Fruit fly (Drosophila melanogaster): Measurements from ENCODE around the gene CG7071.

CG7071 gene

dm6 chr3R:22362218-22362907 is at the start of gene CG7071, which contains the start of the genes JMJD6 and Muted:
Gene CG7071 (plus strand): TSS chr3R:22362620.
Gene JMJD6 (minus strand): TSS chr3R:22362371.
Gene Muted (plus strand): TSS chr3R:22362620.
- TF ChIP-seq noc (tag; optimal IDR thresholded peaks at IDR 0.05), result peak; percentile 93

dm6 chr3R:22323994-22324393 is 38.4 kb upstream of the CG7071 start, which contains the start of gene CG34377:
Gene CG34377 (minus strand): TSS chr3R:22324094.
- no peak for TF ChIP-seq noc (tag; optimal IDR thresholded peaks at IDR 0.05)

DNA sequence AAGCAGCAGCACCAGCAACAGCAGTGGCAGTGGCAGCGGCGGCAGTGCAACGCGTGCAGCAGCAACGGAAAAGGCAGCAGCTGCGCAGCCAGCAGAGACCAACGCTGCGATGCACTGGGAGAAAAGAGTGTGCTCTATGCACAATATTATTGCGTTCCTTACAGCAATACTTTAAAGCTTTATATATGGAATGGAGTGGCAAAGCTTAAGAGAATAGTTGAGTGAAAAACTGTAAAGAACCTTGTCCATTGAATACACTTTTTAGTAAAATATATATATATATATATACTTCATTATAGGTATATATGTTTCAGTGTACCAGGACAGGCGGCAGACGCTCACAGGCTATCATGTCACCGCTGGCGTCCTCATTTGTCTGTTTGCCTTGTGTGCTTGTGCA is 37.7 kb upstream of the CG7071 start:
- no peak for TF ChIP-seq noc (tag; optimal IDR thresholded peaks at IDR 0.05)

DNA sequence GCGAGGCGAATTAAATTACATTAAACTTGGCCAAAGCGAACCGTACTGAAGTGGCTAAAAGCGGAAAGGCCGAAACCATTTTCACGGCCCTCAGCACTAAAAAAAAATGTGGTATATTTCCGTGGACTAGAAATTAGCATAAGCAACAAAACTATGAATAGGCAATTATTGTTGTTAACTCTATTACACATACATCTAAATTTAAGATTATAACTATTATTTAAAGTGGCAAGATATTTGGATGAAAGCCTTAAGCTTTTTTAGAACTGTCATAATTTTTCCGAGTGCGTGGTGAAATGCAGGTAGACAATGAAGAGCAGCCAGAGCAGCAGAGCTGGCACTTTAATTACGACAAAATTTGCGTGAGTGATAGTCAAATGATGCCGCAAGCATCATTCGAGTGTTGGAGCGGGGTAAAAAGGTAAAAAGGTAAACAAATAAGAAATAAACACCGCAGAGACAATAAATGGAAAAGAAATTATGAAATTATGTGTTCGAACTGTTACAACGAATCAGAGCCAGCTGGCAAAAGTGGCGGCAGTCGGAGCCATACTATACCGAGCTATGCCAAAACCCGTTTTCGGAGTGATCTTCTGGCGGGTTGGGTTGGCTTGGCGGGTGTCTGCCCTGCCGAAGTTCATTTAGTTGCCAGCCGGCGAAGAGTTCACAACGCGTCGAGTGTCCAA is 33.6 kb upstream of the CG7071 start, which contains the start of gene CG7080:
CG7080 (plus strand) TSS at position 636 of the 686 bp plus-strand sequence.
- TF ChIP-seq noc (tag; optimal IDR thresholded peaks at IDR 0.05), result no peak

DNA sequence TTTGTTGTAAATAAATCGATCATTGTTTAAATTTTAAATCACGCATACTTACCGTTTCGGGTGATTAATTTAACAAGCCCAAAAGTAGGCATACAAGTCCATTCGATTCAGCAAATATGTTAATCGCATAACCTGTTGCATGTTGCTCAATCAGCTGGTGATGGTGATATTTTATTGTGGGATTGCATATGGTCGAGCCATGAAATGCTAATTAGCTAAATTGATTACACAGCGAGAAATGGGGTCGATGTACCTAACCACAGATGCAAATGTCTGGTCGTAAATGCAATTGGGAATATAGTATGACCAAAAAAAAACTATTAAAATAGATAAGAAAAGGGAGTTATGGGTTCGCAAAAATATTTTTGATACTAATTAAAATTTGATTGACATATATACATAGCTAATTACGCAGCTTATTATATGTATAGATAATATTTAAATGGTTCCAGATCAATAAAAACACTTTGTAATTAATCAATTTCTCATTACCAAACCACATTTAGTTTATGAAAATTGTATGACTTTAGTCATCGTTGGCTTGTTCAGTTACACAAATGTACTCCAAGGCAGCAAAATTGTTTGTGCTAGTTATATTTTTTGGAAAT is 31.8 kb upstream of the CG7071 start, which contains the start of gene CG33721:
CG33721 (plus strand) TSS at position 558 of the 608 bp plus-strand sequence.
- TF ChIP-seq noc (tag; optimal IDR thresholded peaks at IDR 0.05), result no peak

DNA sequence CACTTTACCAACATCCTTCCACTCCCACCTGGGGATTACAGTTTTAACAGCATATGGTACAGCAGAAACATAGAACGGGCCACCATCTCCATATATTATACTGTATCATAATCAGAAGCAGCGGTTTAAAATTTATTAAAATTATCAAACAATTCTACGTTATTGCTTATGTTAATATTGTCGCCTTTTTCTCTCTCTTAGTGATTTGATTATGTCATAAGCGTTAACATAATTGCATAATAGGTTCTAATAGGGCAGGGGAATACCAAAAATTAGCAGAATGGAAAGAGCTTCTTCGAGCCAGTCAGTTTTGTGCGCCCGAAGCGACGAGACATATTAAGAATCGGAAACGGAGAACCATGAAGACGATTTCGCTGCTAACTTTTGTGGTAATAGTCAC is 30.7 kb upstream of the CG7071 start, which contains the start of gene CG13862:
CG13862 (plus strand) TSS at position 301 of the 400 bp plus-strand sequence.
- no peak for TF ChIP-seq noc (tag; optimal IDR thresholded peaks at IDR 0.05)

DNA sequence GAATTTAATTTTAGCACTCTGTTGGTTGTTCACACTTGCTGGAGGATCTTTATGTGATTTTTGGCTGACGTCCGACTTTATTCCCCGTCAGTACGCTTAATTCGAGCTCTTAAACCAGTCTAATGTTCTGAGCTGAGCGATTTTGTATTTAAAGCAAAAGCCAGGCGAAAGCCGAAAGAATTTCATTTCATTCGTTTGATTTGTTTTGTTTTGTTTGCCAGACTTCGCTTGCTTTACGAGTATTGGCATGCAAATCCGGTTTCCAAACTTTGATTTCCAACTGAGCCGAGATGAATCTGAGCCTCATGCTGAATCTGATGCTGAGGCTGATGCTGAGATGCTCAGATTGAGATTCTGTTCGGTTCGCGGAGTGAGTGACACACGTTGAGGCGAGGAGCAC is 28.4 kb upstream of the CG7071 start, which contains the start of gene CG5391:
CG5391 (minus strand) TSS at position 101 of the 400 bp plus-strand sequence.
- TF ChIP-seq noc (tag; optimal IDR thresholded peaks at IDR 0.05), result no peak

- TF ChIP-seq noc (tag; optimal IDR thresholded peaks at IDR 0.05), result no peak
These were observed 22.9 kb upstream of the CG7071 start for dm6 chr3R:22339510-22339909.

DNA sequence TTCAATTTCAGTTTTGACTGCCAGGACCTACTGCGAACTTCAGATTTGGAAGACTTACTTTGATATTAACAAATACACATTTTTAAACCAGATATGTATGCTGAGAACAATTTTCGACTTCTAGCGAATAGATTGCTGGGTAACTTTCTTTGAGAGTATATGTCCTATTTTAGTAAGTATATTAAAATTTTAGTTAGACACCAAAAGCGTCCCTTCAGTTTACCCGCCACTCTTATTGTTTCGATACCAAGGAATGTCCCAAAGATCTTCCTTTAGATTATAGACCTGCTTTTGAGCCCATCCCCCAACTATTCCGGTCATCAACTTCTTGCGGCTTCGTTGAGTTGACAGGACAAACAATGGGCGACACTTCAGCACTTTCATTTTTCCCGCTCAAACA is 22.2 kb upstream of the CG7071 start, which contains the start of gene CG5388:
CG5388 (minus strand) TSS at position 101 of the 400 bp plus-strand sequence.
- TF ChIP-seq noc (tag; optimal IDR thresholded peaks at IDR 0.05), result no peak

dm6 chr3R:22341652-22342051 is 20.8 kb upstream of the CG7071 start:
- TF ChIP-seq noc (tag; optimal IDR thresholded peaks at IDR 0.05), result no peak

dm6 chr3R:22342151-22342550 is 20.3 kb upstream of the CG7071 start, which contains the start of gene CG5386:
Gene CG5386 (minus strand): TSS chr3R:22342251.
- TF ChIP-seq noc (tag; optimal IDR thresholded peaks at IDR 0.05), result no peak

- TF ChIP-seq noc (tag; optimal IDR thresholded peaks at IDR 0.05), result no peak
These were observed 19.7 kb upstream of the CG7071 start for dm6 chr3R:22342708-22343107.

DNA sequence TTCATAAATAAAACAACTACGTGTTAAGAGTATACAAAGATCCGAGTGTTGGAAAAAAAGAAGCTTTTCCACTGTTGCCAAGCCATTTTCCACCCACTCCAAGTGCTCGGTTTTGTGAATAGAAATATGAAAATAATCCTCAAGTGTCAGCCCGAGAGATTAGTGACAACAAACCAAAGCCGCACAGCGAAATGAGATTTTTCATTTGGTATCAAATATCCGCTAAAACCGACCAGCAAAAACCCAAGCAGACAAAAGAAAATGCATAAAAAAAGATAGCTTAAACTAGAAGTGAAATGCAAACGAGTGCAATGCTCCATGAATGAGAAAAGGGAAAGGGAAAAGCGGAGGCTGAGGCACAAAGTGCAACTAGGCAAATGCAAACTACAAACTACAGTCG is 11.0 kb upstream of the CG7071 start, which contains the start of gene rdhB:
rdhB (plus strand) TSS at position 301 of the 400 bp plus-strand sequence.
- TF ChIP-seq noc (tag; optimal IDR thresholded peaks at IDR 0.05), result no peak

DNA sequence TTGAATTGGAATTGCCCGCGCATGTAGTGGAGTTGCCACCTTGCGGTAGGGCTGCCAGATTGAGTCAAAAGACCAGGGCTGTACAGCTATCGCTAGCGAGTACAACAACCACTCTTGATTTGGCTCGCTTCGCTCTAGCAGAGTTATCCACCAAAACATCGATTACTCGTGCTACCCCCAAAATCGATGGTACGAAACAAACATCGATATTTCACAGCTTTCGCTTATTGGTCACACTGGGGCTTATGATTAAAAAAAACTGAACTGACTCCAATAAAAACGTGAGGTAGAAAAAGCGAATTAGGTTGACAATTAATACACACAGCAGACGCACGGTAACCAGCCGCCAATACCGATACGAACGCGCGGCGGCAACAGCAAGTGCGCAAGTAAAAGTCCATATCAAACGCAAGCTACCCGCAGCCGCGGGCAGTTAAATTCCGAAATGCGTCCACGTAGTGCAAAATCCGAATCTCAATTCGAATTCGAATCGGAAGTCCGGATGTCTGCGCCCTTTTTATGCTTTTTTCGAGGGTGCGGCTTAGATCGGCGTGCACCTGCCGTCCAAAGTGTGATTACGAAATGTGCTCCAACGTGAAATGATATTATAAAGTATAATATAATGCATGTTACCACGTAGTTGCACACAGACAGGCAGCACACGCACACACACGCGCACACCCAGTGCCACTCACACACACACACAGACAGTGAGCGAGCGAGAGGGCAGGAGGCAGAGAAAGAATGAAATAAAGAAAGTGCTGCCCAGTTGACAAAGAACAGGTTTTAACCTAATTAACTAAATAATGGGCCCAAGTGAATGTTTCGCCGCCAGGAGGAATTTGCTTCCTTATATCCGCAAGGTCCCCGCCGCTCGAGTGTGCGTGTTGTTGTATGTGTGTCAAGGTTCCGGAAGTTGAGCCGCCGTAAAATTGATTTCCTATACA is 5.7 kb upstream of the CG7071 start, which contains the start of gene Sar1:
Sar1 (plus strand) TSS at position 222 of the 947 bp plus-strand sequence.
- TF ChIP-seq noc (tag; optimal IDR thresholded peaks at IDR 0.05), result peak; percentile 48

- peak; percentile 14 for TF ChIP-seq noc (tag; optimal IDR thresholded peaks at IDR 0.05)
These were observed 4.5 kb upstream of the CG7071 start for dm6 chr3R:22357942-22358341.
